Fruit fly (Drosophila melanogaster): ENCODE data around the gene p38a.

DNA sequence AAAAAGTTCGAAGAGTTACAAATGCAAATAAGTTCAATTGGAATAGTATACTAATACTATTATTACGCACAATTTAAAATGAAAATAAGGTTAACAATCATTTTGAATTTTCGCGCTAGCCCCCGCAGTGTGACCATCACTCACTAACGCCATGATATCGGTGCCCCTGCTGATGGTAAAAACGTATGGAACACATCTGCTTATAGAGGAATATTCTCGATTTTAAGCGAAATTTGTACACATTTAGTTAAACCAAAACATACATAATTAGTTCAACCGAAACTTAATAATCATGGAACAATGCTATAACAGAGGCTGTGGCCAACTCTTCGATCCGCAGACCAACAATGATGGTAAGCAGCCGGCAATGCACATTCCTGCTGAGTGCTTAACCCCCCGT lies 34.1 kb upstream of the p38a start, which contains the start of gene mora:
- TF ChIP-seq disco-r (GFP tag; optimal IDR thresholded peaks at IDR 0.05) (no peak), Sry-δ (GFP tag; optimal IDR thresholded peaks at IDR 0.05) (peak; percentile 12), CG1024 (GFP tag; IDR thresholded peaks at IDR 0.05) (no peak), h (optimal IDR thresholded peaks at IDR 0.05) (no peak), CG11398 (GFP tag; optimal IDR thresholded peaks at IDR 0.05) (no peak), ttk (GFP tag; IDR thresholded peaks at IDR 0.05) (no peak), CG7786 (GFP tag; optimal IDR thresholded peaks at IDR 0.05) (no peak), CG32772 (GFP tag; IDR thresholded peaks at IDR 0.05) (no peak), CG9609 (GFP tag; optimal IDR thresholded peaks at IDR 0.05) (no peak), CG4854 (GFP tag; optimal IDR thresholded peaks at IDR 0.05) (no peak)
